Worm (Caenorhabditis elegans) whole organism, early embryonic: ENCODE results near the gene cdc-50.B.

ENCODE experiments used
- B0310.2 ChIP-seq: sonication (generic microtip); optimal IDR thresholded peaks from 2 replicates; lab custom pipeline; 2016; ENCODE audit warnings: mild to moderate bottlenecking, missing genetic modification characterization, missing compliant biosample characterization
- F13C5.2 ChIP-seq: sonication (generic microtip); optimal IDR thresholded peaks from 2 replicates; lab custom pipeline; 2017; ENCODE audit warnings: mild to moderate bottlenecking, missing genetic modification characterization, inconsistent platforms, missing compliant biosample characterization
- aly-1 ChIP-seq: sonication (generic microtip); optimal IDR thresholded peaks from 2 replicates; lab custom pipeline; 2016; ENCODE audit warnings: missing genetic modification characterization, missing compliant biosample characterization
- ama-1 ChIP-seq: fragments of 150-350 bp; optimal IDR thresholded peaks from 2 replicates; lab custom pipeline; 2014
- ceh-13 ChIP-seq: fragments of 200-800 bp; sonication (Bioruptor generic); optimal IDR thresholded peaks from 2 replicates; lab custom pipeline; 2018; ENCODE audit warnings: mild to moderate bottlenecking, missing genetic modification characterization, missing compliant biosample characterization
- ceh-36 ChIP-seq: sonication (generic microtip); optimal IDR thresholded peaks from 2 replicates; lab custom pipeline; 2016; ENCODE audit warnings: missing genetic modification characterization, inconsistent platforms, missing compliant biosample characterization
- ets-7 ChIP-seq: sonication (generic microtip); optimal IDR thresholded peaks from 2 replicates; lab custom pipeline; 2016; ENCODE audit warnings: missing genotype, missing genetic modification characterization, missing compliant biosample characterization
- flt-1 ChIP-seq: fragments of 200-800 bp; sonication (Bioruptor generic); IDR thresholded peaks from 2 replicates; pipeline ENCODE4 v1.3.6; 2022; ENCODE audit warnings: missing genetic modification characterization, missing compliant biosample characterization
- hmbx-1 ChIP-seq: sonication (generic microtip); optimal IDR thresholded peaks from 2 replicates; lab custom pipeline; 2016; ENCODE audit warnings: mild to moderate bottlenecking, missing genetic modification characterization, missing compliant biosample characterization
- hmg-4 ChIP-seq: fragments of 200-800 bp; sonication (Bioruptor generic); optimal IDR thresholded peaks from 2 replicates; lab custom pipeline; 2018; ENCODE audit warnings: mild to moderate bottlenecking, missing genetic modification characterization, missing compliant biosample characterization
- hnd-1 ChIP-seq: sonication (generic microtip); optimal IDR thresholded peaks from 2 replicates; lab custom pipeline; 2016; ENCODE audit warnings: missing genetic modification characterization, missing compliant biosample characterization
- pes-1 ChIP-seq: fragments of 200-800 bp; sonication (Bioruptor generic); IDR thresholded peaks from 2 replicates; pipeline ENCODE4 v1.3.6; 2022; ENCODE audit warnings: missing genetic modification reagents, missing genetic modification characterization, missing compliant biosample characterization
- scrt-1 ChIP-seq: fragments of 200-800 bp; sonication (Bioruptor generic); IDR thresholded peaks from 2 replicates; pipeline ENCODE4 v1.3.6; 2022; ENCODE audit warnings: missing genetic modification characterization, missing compliant biosample characterization
- sea-1 ChIP-seq: fragments of 200-800 bp; sonication (Bioruptor generic); conservative IDR thresholded peaks from 2 replicates; pipeline ENCODE4 v1.3.6; 2022; ENCODE audit warnings: missing genetic modification characterization, missing compliant biosample characterization
- tbx-11 ChIP-seq: fragments of 200-800 bp; sonication (Bioruptor generic); IDR thresholded peaks from 2 replicates; pipeline ENCODE4 v1.3.6; 2022; ENCODE audit warnings: missing genetic modification characterization, missing compliant biosample characterization
- tbx-37 ChIP-seq: fragments of 200-800 bp; sonication (Bioruptor generic); conservative IDR thresholded peaks from 2 replicates; pipeline ENCODE4 v1.3.6; 2022; ENCODE audit warnings: missing genetic modification reagents, missing genetic modification characterization, missing compliant biosample characterization
- tra-4 ChIP-seq: sonication (generic microtip); optimal IDR thresholded peaks from 2 replicates; lab custom pipeline; 2017; ENCODE audit warnings: missing genetic modification characterization, missing compliant biosample characterization

cdc-50.B gene

ce11 chrIV:8743654-8744332 is 20.9 kb upstream of the cdc-50.B start, which contains the start of gene F21D5.7:
TSS of gene F21D5.7 (minus strand) at chrIV:8743704.
- no peak for TF ChIP-seq pes-1
- TF ChIP-seq flt-1 (GFP tag; lab: Robert Waterston, UW): no peak
- TF ChIP-seq scrt-1 (GFP tag; lab: Robert Waterston, UW): no peak
- no peak for TF ChIP-seq tbx-37
- TF ChIP-seq ceh-36: no peak
- TF ChIP-seq F13C5.2 (tag; lab: Kevin White, UChicago): peak; percentile 43
- TF ChIP-seq hmg-4 (GFP tag; lab: Kevin White, UChicago): no peak

DNA sequence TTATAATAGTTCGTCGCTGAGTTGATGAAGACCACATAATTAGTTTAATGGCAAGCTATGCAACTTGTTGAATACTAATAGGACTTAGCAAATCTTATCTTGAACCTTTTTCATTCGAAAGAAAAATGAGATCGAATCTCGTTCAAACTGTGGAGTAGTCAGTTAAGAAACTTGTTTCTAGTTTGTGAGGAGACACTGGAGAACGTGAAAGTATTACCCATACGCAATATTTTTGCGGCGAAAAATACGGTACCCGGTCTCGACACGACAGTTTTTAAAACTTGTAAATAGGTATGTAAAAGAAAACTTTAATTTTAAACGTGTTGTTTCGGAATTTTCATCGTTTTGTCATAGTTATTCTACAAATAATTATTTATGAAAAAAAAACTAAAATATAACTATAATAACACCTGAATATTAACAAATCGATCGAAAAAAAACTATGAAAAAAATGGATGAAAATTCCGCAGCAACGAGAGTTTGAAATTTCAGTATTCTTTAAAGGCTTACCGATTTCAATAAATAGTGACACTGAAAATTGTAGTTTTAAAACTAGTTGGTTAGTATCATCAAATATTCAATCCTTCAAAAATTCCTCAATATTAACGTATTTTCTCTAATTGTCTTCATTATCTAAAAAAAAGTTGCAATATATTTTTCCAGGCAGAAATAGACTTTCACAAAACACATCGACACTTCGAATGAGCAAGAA is 18.9 kb upstream of the cdc-50.B start, which contains the start of the genes F20C5.7 and parg-1:
Gene F20C5.7, minus strand, starts transcription at position 101 of the 712 bp plus-strand sequence.
Gene parg-1, plus strand, starts transcription at position 662 of the 712 bp plus-strand sequence.
- TF ChIP-seq flt-1 (GFP tag; lab: Robert Waterston, UW): no peak

DNA sequence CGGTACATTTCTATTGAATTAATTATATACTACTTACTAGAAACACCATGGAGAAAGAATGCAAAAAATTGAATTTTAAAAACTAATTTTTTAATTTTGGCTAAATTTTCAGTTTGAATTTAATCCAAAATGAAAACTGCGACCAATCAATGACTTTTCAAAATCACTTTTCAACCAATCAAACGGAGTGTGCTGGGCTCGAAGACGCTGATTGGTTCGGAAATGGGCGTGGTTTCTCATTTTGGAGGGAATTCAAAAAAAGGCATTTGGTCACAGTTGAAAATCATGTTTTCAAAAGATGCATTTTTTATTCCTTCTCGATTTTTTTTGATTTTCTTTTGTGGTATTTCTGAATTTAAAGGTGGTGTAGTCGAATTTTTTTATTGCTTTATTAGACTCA is 15.7 kb upstream of the cdc-50.B start:
- TF ChIP-seq aly-1 (tag; lab: Kevin White, UChicago): no peak
- no peak for TF ChIP-seq ceh-13 (GFP tag; lab: Kevin White, UChicago)
- TF ChIP-seq ets-7 (tag; lab: Kevin White, UChicago): no peak
- no peak for TF ChIP-seq scrt-1 (GFP tag; lab: Robert Waterston, UW)
- TF ChIP-seq tbx-37: no peak
- no peak for TF ChIP-seq pes-1
- no peak for TF ChIP-seq B0310.2
- TF ChIP-seq F13C5.2 (tag; lab: Kevin White, UChicago): no peak
- no peak for TF ChIP-seq hnd-1 (tag; lab: Kevin White, UChicago)
- no peak for TF ChIP-seq sea-1 (GFP tag; lab: Robert Waterston, UW)
- TF ChIP-seq hmbx-1 (tag; lab: Kevin White, UChicago): no peak
- TF ChIP-seq hmg-4 (GFP tag; lab: Kevin White, UChicago): no peak

DNA sequence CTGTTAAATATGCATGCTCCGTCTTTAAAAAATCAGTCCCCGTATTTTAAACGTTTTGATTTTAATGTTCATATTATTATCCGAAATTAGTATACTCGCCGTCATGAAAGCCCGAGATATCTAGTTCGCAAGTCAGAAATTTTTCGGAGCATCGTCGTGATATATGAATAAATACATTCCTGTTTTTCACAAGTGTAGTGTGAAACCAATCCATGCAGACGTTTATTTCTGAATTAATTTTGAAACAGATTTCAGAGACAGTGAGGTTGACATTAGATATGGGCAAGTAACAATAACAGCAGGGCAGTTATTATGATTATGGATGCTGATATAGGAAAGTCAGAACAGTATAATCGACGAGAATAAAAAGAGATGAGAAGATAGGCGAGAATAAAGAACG is 12.2 kb upstream of the cdc-50.B start:
- no peak for TF ChIP-seq B0310.2
- TF ChIP-seq hmbx-1 (tag; lab: Kevin White, UChicago): no peak
- TF ChIP-seq pes-1: no peak
- TF ChIP-seq hnd-1 (tag; lab: Kevin White, UChicago): no peak
- no peak for TF ChIP-seq ceh-36

DNA sequence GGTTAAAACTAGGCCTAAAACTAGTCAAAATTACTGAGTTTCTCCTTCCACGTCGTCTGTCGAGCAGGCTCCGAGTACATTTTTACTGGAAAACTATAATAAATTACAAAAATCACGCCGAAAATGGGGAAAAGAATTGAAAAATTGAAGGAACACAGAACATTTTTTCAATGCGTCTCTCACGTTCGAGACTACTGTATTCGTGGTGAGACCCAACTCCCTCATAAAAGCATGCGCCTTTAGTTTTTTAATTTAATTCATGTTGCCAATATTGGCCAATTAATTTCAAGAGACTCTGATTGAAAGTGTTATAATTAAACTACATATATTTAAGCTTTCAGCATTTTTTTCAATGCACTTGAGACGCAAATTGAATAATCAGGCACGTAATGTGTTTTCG is 10.5 kb upstream of the cdc-50.B start:
- no peak for TF ChIP-seq flt-1 (GFP tag; lab: Robert Waterston, UW)
- no peak for TF ChIP-seq pes-1
- no peak for TF ChIP-seq aly-1 (tag; lab: Kevin White, UChicago)

DNA sequence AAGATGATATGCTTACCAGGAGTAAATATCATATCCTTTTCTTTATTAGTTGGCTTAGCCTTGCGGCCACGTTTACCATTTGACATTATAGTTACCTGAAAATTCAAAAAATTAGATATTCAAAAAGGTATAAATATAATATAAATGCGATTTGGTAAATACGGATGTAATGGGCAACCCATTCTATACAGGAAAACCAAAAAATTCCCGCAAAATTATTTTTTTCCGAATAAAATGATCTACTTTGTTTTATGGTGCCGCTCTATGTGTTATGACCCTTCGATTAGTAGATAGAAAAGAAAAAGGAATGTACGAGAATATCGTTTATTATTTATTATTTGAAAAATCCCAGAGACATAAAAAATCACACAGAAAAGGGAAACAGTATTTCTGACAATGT is 9.9 kb upstream of the cdc-50.B start, which contains the start of gene elli-1:
Gene elli-1, minus strand, starts transcription at position 101 of the 400 bp plus-strand sequence.
- TF ChIP-seq ets-7 (tag; lab: Kevin White, UChicago) (no peak), tra-4 (no peak)

DNA sequence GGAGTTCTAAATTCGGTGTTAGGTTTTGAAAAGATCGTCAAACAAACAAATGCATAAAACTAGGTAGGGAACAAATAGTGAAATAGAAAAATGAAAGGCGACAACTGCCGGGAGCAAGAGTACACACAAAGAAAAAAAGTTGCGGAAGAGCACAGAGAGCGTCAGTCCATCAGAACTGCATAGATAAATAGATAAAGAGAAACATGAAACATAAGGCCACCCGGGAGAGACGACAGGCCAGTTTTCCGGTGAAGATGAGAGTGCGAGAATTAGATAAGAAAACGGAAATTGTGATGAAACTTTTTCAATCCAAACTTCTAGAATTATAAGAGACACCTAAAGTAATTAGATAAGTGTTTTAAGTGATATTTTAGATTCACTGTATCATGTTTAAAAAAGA is 6.9 kb upstream of the cdc-50.B start:
- TF ChIP-seq ceh-13 (GFP tag; lab: Kevin White, UChicago): no peak
- no peak for TF ChIP-seq tbx-11 (GFP tag; lab: Robert Waterston, UW)
- no peak for TF ChIP-seq tbx-37
- no peak for TF ChIP-seq aly-1 (tag; lab: Kevin White, UChicago)
- TF ChIP-seq flt-1 (GFP tag; lab: Robert Waterston, UW): no peak
- TF ChIP-seq pes-1: no peak
- TF ChIP-seq hmbx-1 (tag; lab: Kevin White, UChicago): no peak

ce11 chrIV:8758620-8759019 is 6.0 kb upstream of the cdc-50.B start:
- TF ChIP-seq hnd-1 (tag; lab: Kevin White, UChicago) (no peak), hmbx-1 (tag; lab: Kevin White, UChicago) (no peak), tbx-37 (no peak), ceh-36 (no peak), sea-1 (GFP tag; lab: Robert Waterston, UW) (no peak), B0310.2 (no peak), tbx-11 (GFP tag; lab: Robert Waterston, UW) (no peak), flt-1 (GFP tag; lab: Robert Waterston, UW) (no peak), ama-1 (lab: Kevin White, UChicago) (no peak), ceh-13 (GFP tag; lab: Kevin White, UChicago) (no peak), F13C5.2 (tag; lab: Kevin White, UChicago) (no peak), pes-1 (no peak), aly-1 (tag; lab: Kevin White, UChicago) (no peak)

DNA sequence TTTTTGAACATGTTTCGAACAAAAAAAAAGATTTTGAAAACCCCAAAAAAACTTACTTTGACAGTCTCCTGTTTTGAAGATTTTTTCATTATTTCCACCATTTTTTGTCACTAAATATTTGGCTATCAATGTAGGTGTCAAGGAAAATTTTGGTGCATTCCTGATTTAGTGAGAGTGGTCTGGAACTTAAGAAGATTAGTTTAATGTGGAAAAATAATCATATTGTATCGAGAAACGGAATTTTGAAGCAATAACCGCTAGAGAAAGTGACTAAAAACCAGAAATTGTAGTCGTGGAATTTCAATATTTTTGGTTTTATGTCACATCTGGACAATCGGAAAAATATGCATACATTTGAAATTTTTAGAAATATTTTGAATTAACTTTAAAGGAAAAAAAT is 2.8 kb upstream of the cdc-50.B start, which contains the start of the genes F20C5.11 and klp-11:
Gene F20C5.11, minus strand, starts transcription at position 101 of the 400 bp plus-strand sequence.
Gene klp-11, minus strand, starts transcription at position 171 of the 400 bp plus-strand sequence.
- TF ChIP-seq tbx-37 (no peak), flt-1 (GFP tag; lab: Robert Waterston, UW) (no peak), B0310.2 (no peak), ceh-36 (no peak), ets-7 (tag; lab: Kevin White, UChicago) (no peak), sea-1 (GFP tag; lab: Robert Waterston, UW) (no peak), tbx-11 (GFP tag; lab: Robert Waterston, UW) (no peak), pes-1 (no peak), tra-4 (no peak), hnd-1 (tag; lab: Kevin White, UChicago) (no peak), ama-1 (lab: Kevin White, UChicago) (no peak), hmbx-1 (tag; lab: Kevin White, UChicago) (no peak), aly-1 (tag; lab: Kevin White, UChicago) (no peak), hmg-4 (GFP tag; lab: Kevin White, UChicago) (no peak), scrt-1 (GFP tag; lab: Robert Waterston, UW) (no peak)
